Worm (Caenorhabditis elegans) whole organism, L4 larva: Measurements from ENCODE around the gene C10C6.13.

Source experiments
- D1046.2 ChIP-seq: fragments of 200-800 bp; sonication (Bioruptor generic); IDR thresholded peaks from 2 replicates; pipeline ENCODE4 v1.3.6; 2022; ENCODE audit warnings: missing genetic modification characterization, missing compliant biosample characterization
- F44E2.7 ChIP-seq: fragments of 200-800 bp; sonication (Bioruptor generic); IDR thresholded peaks from 2 replicates; pipeline ENCODE4 v2.1.2; 2022; ENCODE audit warnings: missing genetic modification characterization, missing compliant biosample characterization
- T26A8.4 ChIP-seq: fragments of 200-800 bp; sonication (Bioruptor generic); IDR thresholded peaks from 2 replicates; pipeline ENCODE4 v1.3.6; 2022; ENCODE audit warnings: missing genetic modification characterization, missing compliant biosample characterization
- Y5F2A.4 ChIP-seq: fragments of 200-800 bp; sonication (Bioruptor generic); optimal IDR thresholded peaks from 2 replicates; lab custom pipeline; 2018; ENCODE audit warnings: mild to moderate bottlenecking, missing genetic modification characterization, missing compliant biosample characterization
- Y75B8A.6 ChIP-seq: fragments of 200-800 bp; sonication (Bioruptor generic); IDR thresholded peaks from 2 replicates; pipeline ENCODE4 v1.3.6; 2022; ENCODE audit warnings: missing genetic modification reagents, missing genetic modification characterization, missing compliant biosample characterization
- aha-1 ChIP-seq: fragments of 150-350 bp; peaks from one replicate; lab custom pipeline; 2014; ENCODE audit warnings: missing biosample characterization, missing genetic modification characterization
- arid-1 ChIP-seq: fragments of 200-800 bp; sonication (Bioruptor generic); conservative IDR thresholded peaks from 2 replicates; pipeline ENCODE4 v1.3.6; 2022; ENCODE audit warnings: missing genetic modification reagents, missing genetic modification characterization, missing compliant biosample characterization
- attf-4 ChIP-seq: sonication (generic microtip); optimal IDR thresholded peaks from 3 replicates; lab custom pipeline; 2017; ENCODE audit warnings: missing biosample characterization, missing genetic modification characterization
- ceh-20 ChIP-seq: fragments of 200-800 bp; sonication (Bioruptor generic); IDR thresholded peaks from 2 replicates; pipeline ENCODE4 v1.3.6; 2022; ENCODE audit warnings: missing genetic modification reagents, missing genetic modification characterization, missing compliant biosample characterization
- ceh-28 ChIP-seq: fragments of 150-350 bp; optimal IDR thresholded peaks from 2 replicates; lab custom pipeline; 2014; ENCODE audit warnings: missing biosample characterization, missing genetic modification reagents, missing genetic modification characterization
- daf-16 ChIP-seq, 3 experiments: sonication (generic microtip); optimal IDR thresholded peaks; 2 replicates each; lab custom pipeline; 2016 to 2017; ENCODE audit warnings: missing genetic modification characterization in 3 of 3, missing genetic modification reagents in 3 of 3, mild to moderate bottlenecking in 2 of 3, missing compliant biosample characterization in 2 of 3, missing biosample characterization in 1 of 3, moderate library complexity in 1 of 3
- dmd-6 ChIP-seq: fragments of 200-800 bp; sonication (Bioruptor generic); IDR thresholded peaks from 2 replicates; pipeline ENCODE4 v1.3.6; 2022; ENCODE audit warnings: missing genetic modification reagents, missing genetic modification characterization, missing compliant biosample characterization
- dmd-8 ChIP-seq: fragments of 200-800 bp; sonication (Bioruptor generic); IDR thresholded peaks from 2 replicates; pipeline ENCODE4 v1.3.6; 2022; ENCODE audit warnings: missing genetic modification characterization, missing compliant biosample characterization
- dpl-1 ChIP-seq: fragments of 150-350 bp; optimal IDR thresholded peaks from 2 replicates; lab custom pipeline; 2014; ENCODE audit warnings: missing biosample characterization, missing genetic modification reagents, missing genetic modification characterization
- dve-1 ChIP-seq: sonication (generic microtip); optimal IDR thresholded peaks from 2 replicates; lab custom pipeline; 2017; ENCODE audit warnings: antibody characterized with exemption, mild to moderate bottlenecking, missing genetic modification characterization, missing compliant biosample characterization; ENCODE audit not compliant: insufficient read depth
- fos-1 ChIP-seq: fragments of 150-350 bp; optimal IDR thresholded peaks from 2 replicates; lab custom pipeline; 2014; ENCODE audit warnings: missing biosample characterization, missing genetic modification characterization
- hlh-11 ChIP-seq: fragments of 200-800 bp; sonication (Bioruptor generic); optimal IDR thresholded peaks from 2 replicates; lab custom pipeline; 2018; ENCODE audit warnings: mild to moderate bottlenecking, missing genetic modification characterization, missing compliant biosample characterization
- hlh-30 ChIP-seq: sonication (generic microtip); optimal IDR thresholded peaks from 2 replicates; lab custom pipeline; 2017; ENCODE audit warnings: antibody characterized with exemption, mild to moderate bottlenecking, missing genetic modification characterization, missing compliant biosample characterization; ENCODE audit not compliant: insufficient read depth
- jun-1 ChIP-seq: fragments of 150-350 bp; optimal IDR thresholded peaks from 2 replicates; lab custom pipeline; 2014; ENCODE audit warnings: missing biosample characterization, missing genetic modification reagents, missing genetic modification characterization
- lin-1 ChIP-seq: fragments of 200-800 bp; sonication (Bioruptor generic); IDR thresholded peaks from 2 replicates; pipeline ENCODE4 v1.3.6; 2022; ENCODE audit warnings: missing genetic modification reagents, missing genetic modification characterization, missing compliant biosample characterization
- lin-29 ChIP-seq: fragments of 200-800 bp; sonication (Bioruptor generic); IDR thresholded peaks from 2 replicates; pipeline ENCODE4 v1.3.6; 2022; ENCODE audit warnings: missing genetic modification reagents, missing genetic modification characterization, missing compliant biosample characterization
- lin-39 ChIP-seq: fragments of 150-350 bp; optimal IDR thresholded peaks from 2 replicates; lab custom pipeline; 2014; ENCODE audit warnings: missing biosample characterization, missing genetic modification reagents, missing genetic modification characterization
- lir-3 ChIP-seq: sonication (generic microtip); optimal IDR thresholded peaks from 2 replicates; lab custom pipeline; 2016; ENCODE audit warnings: mild to moderate bottlenecking, missing genetic modification characterization, missing compliant biosample characterization
- lsy-2 ChIP-seq, 2 experiments: fragments of 150-350 bp in 1 of 2; sonication (generic microtip) in 1 of 2; optimal IDR thresholded peaks; 2 replicates each; lab custom pipeline; 2014 to 2017; ENCODE audit warnings: missing biosample characterization in 2 of 2, missing genetic modification characterization in 2 of 2
- mdl-1 ChIP-seq, 2 experiments: fragments of 150-350 bp in 1 of 2; sonication (generic microtip) in 1 of 2; optimal IDR thresholded peaks; 2 replicates each; lab custom pipeline; 2014 to 2017; ENCODE audit warnings: missing biosample characterization in 2 of 2, missing genetic modification characterization in 2 of 2
- mep-1 ChIP-seq: fragments of 150-350 bp; sonication (generic microtip); optimal IDR thresholded peaks from 3 replicates; lab custom pipeline; 2014; ENCODE audit warnings: missing biosample characterization, missing genetic modification characterization
- mes-2 ChIP-seq: sonication (generic microtip); optimal IDR thresholded peaks from 2 replicates; lab custom pipeline; 2016; ENCODE audit warnings: missing genotype, mild to moderate bottlenecking, missing genetic modification characterization, missing compliant biosample characterization; ENCODE audit not compliant: poor library complexity, severe bottlenecking
- nhr-10 ChIP-seq: fragments of 150-350 bp; optimal IDR thresholded peaks from 2 replicates; lab custom pipeline; 2014; ENCODE audit warnings: missing biosample characterization, missing genetic modification characterization
- nhr-102 ChIP-seq: sonication (generic microtip); optimal IDR thresholded peaks from 2 replicates; lab custom pipeline; 2016; ENCODE audit warnings: mild to moderate bottlenecking, missing genetic modification characterization, moderate library complexity, missing compliant biosample characterization
- nhr-237 ChIP-seq: sonication (generic microtip); optimal IDR thresholded peaks from 2 replicates; lab custom pipeline; 2017; ENCODE audit warnings: missing biosample characterization, missing genetic modification characterization
- nhr-25 ChIP-seq: sonication (generic microtip); optimal IDR thresholded peaks from 2 replicates; lab custom pipeline; 2017; ENCODE audit warnings: missing genetic modification characterization, mild to moderate bottlenecking, missing compliant biosample characterization, antibody characterized with exemption, moderate library complexity, borderline replicate concordance; ENCODE audit not compliant: insufficient read depth
- nhr-28 ChIP-seq: fragments of 150-350 bp; optimal IDR thresholded peaks from 2 replicates; lab custom pipeline; 2014; ENCODE audit warnings: missing biosample characterization, missing genetic modification characterization
- nhr-41 ChIP-seq: fragments of 200-800 bp; sonication (Bioruptor generic); IDR thresholded peaks from 2 replicates; pipeline ENCODE4 v1.3.6; 2022; ENCODE audit warnings: missing genetic modification reagents, missing genetic modification characterization, missing compliant biosample characterization
- nhr-48 ChIP-seq: sonication (generic microtip); optimal IDR thresholded peaks from 2 replicates; lab custom pipeline; 2016; ENCODE audit warnings: mild to moderate bottlenecking, missing genetic modification characterization, missing compliant biosample characterization
- nhr-6 ChIP-seq: fragments of 150-350 bp; optimal IDR thresholded peaks from 2 replicates; lab custom pipeline; 2014; ENCODE audit warnings: missing biosample characterization, missing genetic modification characterization
- php-3 ChIP-seq: fragments of 200-800 bp; sonication (Bioruptor generic); IDR thresholded peaks from 2 replicates; pipeline ENCODE4 v1.3.6; 2022; ENCODE audit warnings: missing genetic modification reagents, missing genetic modification characterization, missing compliant biosample characterization
- pqm-1 ChIP-seq: sonication (generic microtip); optimal IDR thresholded peaks from 2 replicates; lab custom pipeline; 2017; ENCODE audit warnings: missing biosample characterization, missing genetic modification characterization
- rbr-2 ChIP-seq: sonication (generic microtip); optimal IDR thresholded peaks from 2 replicates; lab custom pipeline; 2016; ENCODE audit warnings: missing genotype, missing genetic modification characterization, missing compliant biosample characterization
- spr-1 ChIP-seq: sonication (generic microtip); optimal IDR thresholded peaks from 2 replicates; lab custom pipeline; 2016; ENCODE audit warnings: mild to moderate bottlenecking, missing genetic modification characterization, missing compliant biosample characterization
- spr-3 ChIP-seq: fragments of 200-800 bp; sonication (Bioruptor generic); optimal IDR thresholded peaks from 2 replicates; lab custom pipeline; 2018; ENCODE audit warnings: mild to moderate bottlenecking, missing genetic modification characterization, missing compliant biosample characterization
- tag-97 ChIP-seq: fragments of 200-800 bp; sonication (Bioruptor generic); IDR thresholded peaks from 2 replicates; pipeline ENCODE4 v1.3.6; 2022; ENCODE audit warnings: missing genetic modification characterization, missing compliant biosample characterization
- unc-62 ChIP-seq, 3 experiments: fragments of 150-350 bp in 1 of 3; sonication (generic microtip); optimal IDR thresholded peaks in 2 of 3; peaks in 1 of 3; 1 replicate in 1 of 3; 2 replicates in 2 of 3; lab custom pipeline; 2014 to 2017; ENCODE audit warnings: missing biosample characterization in 3 of 3, missing genetic modification characterization in 3 of 3, missing genetic modification reagents in 3 of 3, missing genotype in 1 of 3
- zag-1 ChIP-seq: fragments of 150-350 bp; optimal IDR thresholded peaks from 2 replicates; lab custom pipeline; 2014; ENCODE audit warnings: missing biosample characterization, missing genetic modification characterization
- zfp-2 ChIP-seq: sonication (generic microtip); optimal IDR thresholded peaks from 2 replicates; lab custom pipeline; 2016; ENCODE audit warnings: mild to moderate bottlenecking, missing genetic modification characterization, missing compliant biosample characterization

C10C6.13 gene

DNA sequence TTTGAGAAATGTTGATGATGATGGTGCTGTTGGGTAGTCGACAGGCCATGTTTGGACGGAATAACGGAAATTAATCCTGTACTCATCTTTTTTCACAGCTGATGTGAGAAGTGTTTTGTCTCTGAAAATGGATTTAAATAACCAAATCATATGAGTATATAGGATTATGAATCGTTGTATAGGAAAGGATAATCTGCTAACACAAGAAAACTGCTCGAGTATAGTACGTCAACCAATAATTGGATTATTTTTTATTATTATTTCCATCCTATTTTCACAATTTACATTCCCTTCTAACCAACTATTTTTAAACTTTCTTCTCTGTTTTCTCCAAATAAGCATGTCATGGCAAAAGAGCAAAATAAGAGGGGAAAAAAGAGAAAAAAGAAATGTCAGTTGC is 33.8 kb downstream of the C10C6.13 start:
- TF ChIP-seq unc-62 (GFP tag; optimal IDR thresholded peaks at IDR 0.05 in 1 of 2; lab: Kevin White, UChicago) (no peak), unc-62 (tag; optimal IDR thresholded peaks at IDR 0.05; lab: Kevin White, UChicago) (no peak), php-3 (GFP tag; lab: Robert Waterston, UW) (no peak), lin-29 (no peak), mdl-1 (tag; optimal IDR thresholded peaks at IDR 0.05; lab: Kevin White, UChicago) (no peak), dpl-1 (GFP tag; lab: Kevin White, UChicago) (no peak), dmd-8 (GFP tag; lab: Robert Waterston, UW) (no peak), zag-1 (tag; lab: Kevin White, UChicago) (no peak), nhr-237 (tag; lab: Kevin White, UChicago) (no peak), nhr-25 (tag; lab: Kevin White, UChicago) (no peak), lir-3 (tag; lab: Kevin White, UChicago) (no peak), Y5F2A.4 (GFP tag; lab: Kevin White, UChicago) (no peak), Y75B8A.6 (no peak), nhr-10 (tag; lab: Kevin White, UChicago) (no peak), spr-1 (tag; lab: Kevin White, UChicago) (no peak)

DNA sequence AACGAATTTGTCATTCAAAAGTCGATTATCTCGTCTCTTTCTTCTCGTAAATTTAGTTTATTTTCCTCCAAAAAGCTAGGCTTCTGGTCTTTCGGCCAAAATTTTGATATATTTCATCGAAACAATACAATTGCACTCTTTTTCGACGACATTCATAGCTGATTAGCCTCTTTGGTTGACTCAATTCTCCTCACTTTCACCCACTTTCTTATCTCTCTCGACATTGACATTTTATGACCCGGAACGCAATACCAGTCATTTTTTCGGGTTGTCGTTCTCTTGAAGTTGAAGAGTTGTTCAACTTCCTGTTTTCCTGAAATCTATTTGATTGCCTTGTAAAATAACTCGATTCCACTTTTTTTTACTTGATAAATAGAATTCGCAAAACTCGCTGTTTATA is 35.0 kb downstream of the C10C6.13 start:
- TF ChIP-seq spr-3 (GFP tag; lab: Kevin White, UChicago) (no peak), dve-1 (tag; lab: Kevin White, UChicago) (peak; percentile 62), pqm-1 (tag; lab: Kevin White, UChicago) (peak; percentile 71), nhr-48 (tag; lab: Kevin White, UChicago) (no peak), Y5F2A.4 (GFP tag; lab: Kevin White, UChicago) (no peak), zag-1 (tag; lab: Kevin White, UChicago) (no peak), F44E2.7 (GFP tag; lab: Robert Waterston, UW) (no peak), aha-1 (tag; lab: Kevin White, UChicago) (peak; percentile 21), php-3 (GFP tag; lab: Robert Waterston, UW) (0 out of 2 replicates have a peak, but pooled peaks have one; percentile 33), D1046.2 (GFP tag; lab: Robert Waterston, UW) (no peak), dmd-6 (GFP tag; lab: Robert Waterston, UW) (peak; percentile 50; the same call in 1 of the 2 replicates), T26A8.4 (GFP tag; lab: Robert Waterston, UW) (no peak), tag-97 (no peak), nhr-28 (tag; lab: Kevin White, UChicago) (peak; percentile 31), zfp-2 (no peak), mep-1 (tag; lab: Kevin White, UChicago) (no peak), attf-4 (tag; lab: Kevin White, UChicago) (no peak), lsy-2 (tag; optimal IDR thresholded peaks at IDR 0.05; lab: Kevin White, UChicago) (no peak), arid-1 (GFP tag; lab: Robert Waterston, UW) (no peak), nhr-102 (no peak), jun-1 (tag; lab: Kevin White, UChicago) (no peak), mes-2 (tag; lab: Kevin White, UChicago) (no peak), daf-16 (GFP tag; optimal IDR thresholded peaks at IDR 0.05; lab: Kevin White, UChicago) (no peak), daf-16 (tag; optimal IDR thresholded peaks at IDR 0.05; lab: Kevin White, UChicago) (peak; percentile 61)

DNA sequence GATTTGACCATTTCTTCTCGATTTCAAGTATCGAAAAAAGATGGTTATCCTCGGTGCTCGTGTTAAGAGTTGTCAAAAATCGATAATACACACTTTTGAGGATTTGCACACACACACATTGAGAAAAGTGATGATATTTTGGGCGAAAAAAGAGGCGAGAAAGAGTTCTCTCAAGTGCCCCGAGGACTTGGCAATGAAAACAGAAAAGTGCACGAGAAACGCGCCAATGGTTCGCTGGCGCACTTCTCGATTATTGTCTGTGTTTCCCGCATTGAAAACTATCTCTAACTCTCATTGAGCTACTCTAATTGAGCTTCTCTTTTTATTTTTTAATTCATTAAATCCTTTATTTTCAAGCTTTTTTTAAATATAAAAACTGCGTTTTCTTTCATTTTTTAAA is 35.8 kb downstream of the C10C6.13 start:
- TF ChIP-seq ceh-20 = peak; percentile 48; the same call in 1 of the 2 replicates
- TF ChIP-seq lin-39 (tag; lab: Kevin White, UChicago) = no peak
- TF ChIP-seq nhr-6 = peak; percentile 14
- peak in 1 of 2 experiments; percentile 31 for TF ChIP-seq daf-16 (GFP tag; optimal IDR thresholded peaks at IDR 0.05; lab: Kevin White, UChicago)
- peak; percentile 67 for TF ChIP-seq daf-16 (tag; optimal IDR thresholded peaks at IDR 0.05; lab: Kevin White, UChicago)
- peak; percentile 18 for TF ChIP-seq nhr-28 (tag; lab: Kevin White, UChicago)
- peak; percentile 39 for TF ChIP-seq ceh-28 (tag; lab: Kevin White, UChicago)
- peak in 1 of 2 experiments; percentile 21 for TF ChIP-seq unc-62 (GFP tag; optimal IDR thresholded peaks at IDR 0.05 in 1 of 2; lab: Kevin White, UChicago)
- TF ChIP-seq unc-62 (tag; optimal IDR thresholded peaks at IDR 0.05; lab: Kevin White, UChicago) = no peak
- TF ChIP-seq fos-1 (tag; lab: Kevin White, UChicago) = no peak
- no peak for TF ChIP-seq Y5F2A.4 (GFP tag; lab: Kevin White, UChicago)
- no peak for TF ChIP-seq lin-1 (GFP tag; lab: Robert Waterston, UW)
- TF ChIP-seq nhr-102 = no peak
- TF ChIP-seq hlh-30 = peak; percentile 45
- TF ChIP-seq dve-1 (tag; lab: Kevin White, UChicago) = peak; percentile 49
- TF ChIP-seq nhr-41 (GFP tag; lab: Robert Waterston, UW) = no peak
- no peak for TF ChIP-seq nhr-10 (tag; lab: Kevin White, UChicago)
- peak; percentile 56 for TF ChIP-seq hlh-11 (tag; lab: Kevin White, UChicago)
- peak; percentile 66 for TF ChIP-seq dpl-1 (GFP tag; lab: Kevin White, UChicago)
- TF ChIP-seq rbr-2 (tag; lab: Kevin White, UChicago) = peak; percentile 79
- TF ChIP-seq mep-1 (tag; lab: Kevin White, UChicago) = peak; percentile 80
- TF ChIP-seq dmd-6 (GFP tag; lab: Robert Waterston, UW) = 0 out of 2 replicates have a peak, but pooled peaks have one; percentile 41
- peak; percentile 26 to 84 for TF ChIP-seq lsy-2 (tag; optimal IDR thresholded peaks at IDR 0.05; lab: Kevin White, UChicago)
- peak; percentile 97 for TF ChIP-seq aha-1 (tag; lab: Kevin White, UChicago)
